Worm (Caenorhabditis elegans): ENCODE data around the gene K02E2.11.
A peak's percentile ranks its signal among the peaks of the same experiment; 100 is the strongest.

K02E2.11 gene

ce11 chrV:20417809-20418208, 34.7 kb downstream of the K02E2.11 start:
- TF ChIP-seq attf-4 (tag; optimal IDR thresholded peaks at IDR 0.05) (no peak), nhr-76 (tag; optimal IDR thresholded peaks at IDR 0.05) (no peak), egl-27 (tag; optimal IDR thresholded peaks at IDR 0.05) (no peak), mes-2 (tag; optimal IDR thresholded peaks at IDR 0.05; ENCODE audit: poor library complexity, severe bottlenecking) (peak; percentile 0), lsy-2 (tag; optimal IDR thresholded peaks at IDR 0.05) (peak in 1 of 2 experiments; percentile 73), hif-1 (tag; optimal IDR thresholded peaks at IDR 0.05) (peak in 1 of 2 experiments; percentile 50), F37D6.2 (tag; optimal IDR thresholded peaks at IDR 0.05) (peak; percentile 27), zfp-2 (tag; optimal IDR thresholded peaks at IDR 0.05) (no peak), lim-7 (GFP tag; IDR thresholded peaks at IDR 0.05) (no peak), set-16 (GFP tag; IDR thresholded peaks at IDR 0.05) (peak; percentile 31; the same call in 1 of the 2 replicates), nhr-41 (GFP tag; IDR thresholded peaks at IDR 0.05) (no peak), zip-2 (tag; optimal IDR thresholded peaks at IDR 0.05) (no peak), lin-1 (GFP tag; IDR thresholded peaks at IDR 0.05) (no peak), daf-19 (GFP tag; conservative IDR thresholded peaks at IDR 0.05) (no peak), mdl-1 (tag; optimal IDR thresholded peaks at IDR 0.05) (peak; percentile 70 to 88), php-3 (GFP tag; IDR thresholded peaks at IDR 0.05) (no peak), sdz-12 (GFP tag; optimal IDR thresholded peaks at IDR 0.05) (no peak), ces-1 (GFP tag; optimal IDR thresholded peaks at IDR 0.05) (no peak), F49E8.2 (tag; optimal IDR thresholded peaks at IDR 0.05; ENCODE audit: borderline replicate concordance) (no peak), madf-9 (GFP tag; conservative IDR thresholded peaks at IDR 0.05) (no peak), zfp-3 (GFP tag; conservative IDR thresholded peaks at IDR 0.05) (no peak), lin-13 (GFP tag; optimal IDR thresholded peaks at IDR 0.05) (no peak), dmd-6 (GFP tag; IDR thresholded peaks at IDR 0.05) (peak; percentile 48), dve-1 (tag; optimal IDR thresholded peaks at IDR 0.05; ENCODE audit: insufficient read depth) (peak; percentile 32), hlh-30 (tag; optimal IDR thresholded peaks at IDR 0.05; ENCODE audit: insufficient read depth) (peak; percentile 98), daf-16 (GFP tag; optimal IDR thresholded peaks at IDR 0.05) (no peak), daf-16 (tag; optimal IDR thresholded peaks at IDR 0.05) (peak; percentile 10), aha-1 (tag) (peak; percentile 44), ceh-44 (GFP tag; IDR thresholded peaks at IDR 0.05) (no peak), ztf-11 (tag; optimal IDR thresholded peaks at IDR 0.05) (no peak), ceh-82 (tag; optimal IDR thresholded peaks at IDR 0.05) (no peak), Y48G9A.11 (GFP tag; IDR thresholded peaks at IDR 0.05) (no peak), nhr-6 (tag; optimal IDR thresholded peaks at IDR 0.05) (peak; percentile 62), daf-12 (tag; optimal IDR thresholded peaks at IDR 0.05) (no peak), nhr-77 (tag; optimal IDR thresholded peaks at IDR 0.05) (no peak), pha-4 (GFP tag; IDR thresholded peaks at IDR 0.05) (no peak), pha-4 (tag; optimal IDR thresholded peaks at IDR 0.05) (peak; percentile 45), mep-1 (tag; optimal IDR thresholded peaks at IDR 0.05) (peak; percentile 65), F26F4.8 (GFP tag; conservative IDR thresholded peaks at IDR 0.05) (no peak), F44E2.7 (GFP tag; IDR thresholded peaks at IDR 0.05) (no peak), mxl-3 (GFP tag; optimal IDR thresholded peaks at IDR 0.05) (peak; percentile 10), nhr-237 (tag; optimal IDR thresholded peaks at IDR 0.05) (no peak), fkh-10 (GFP tag; optimal IDR thresholded peaks at IDR 0.05) (peak; percentile 17), hlh-11 (tag; optimal IDR thresholded peaks at IDR 0.05) (peak; percentile 88), ZK546.5 (tag; optimal IDR thresholded peaks at IDR 0.05) (no peak), nhr-10 (tag; optimal IDR thresholded peaks at IDR 0.05) (no peak), D1046.2 (GFP tag; IDR thresholded peaks at IDR 0.05) (no peak), pqm-1 (tag; optimal IDR thresholded peaks at IDR 0.05) (no peak), unc-62 (GFP tag; optimal IDR thresholded peaks at IDR 0.05 in 1 of 2) (no peak), unc-62 (tag; optimal IDR thresholded peaks at IDR 0.05) (no peak)
